Worm (Caenorhabditis elegans): ENCODE measurements around the gene iff-1.

DNA sequence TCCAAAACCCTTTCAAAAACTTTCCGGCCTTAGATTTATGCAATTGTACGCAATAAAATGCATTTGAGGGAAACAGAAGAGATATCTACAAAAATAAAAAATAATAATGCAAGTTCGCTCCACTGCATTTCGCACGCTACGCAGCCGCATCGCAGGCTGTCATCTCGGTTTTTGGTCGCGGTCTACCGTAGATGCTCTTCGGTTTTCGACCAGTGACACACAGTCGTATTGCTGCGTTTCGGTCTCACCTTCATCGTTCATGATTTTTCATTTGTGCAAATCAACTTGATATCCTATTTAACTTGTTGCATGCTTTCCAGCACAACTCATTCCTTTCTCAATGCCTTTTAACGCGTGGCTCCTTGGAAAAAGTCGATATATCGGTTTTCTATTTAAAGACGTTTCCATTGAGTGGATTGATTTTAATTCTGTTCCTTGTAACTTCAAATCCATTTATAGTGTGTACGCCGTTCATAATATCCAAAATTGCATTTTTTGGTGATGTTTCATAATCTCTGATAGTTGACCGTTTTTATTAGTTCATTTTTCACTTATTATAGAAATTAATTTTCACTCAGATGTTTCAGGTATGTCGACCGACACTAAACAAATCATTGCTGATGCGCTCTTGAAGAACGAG, 33.8 kb upstream of the iff-1 start, which contains the start of gene vha-1:
- TF ChIP-seq unc-86 (tag; optimal IDR thresholded peaks at IDR 0.05) (peak; percentile 40), unc-42 (tag; optimal IDR thresholded peaks at IDR 0.05) (peak; percentile 44)
